Worm (Caenorhabditis elegans) whole organism, midembryonic: ENCODE data around the gene R10H10.7.

Experiments used
- T22C8.4 ChIP-seq: fragments of 200-800 bp; sonication (Bioruptor generic); IDR thresholded peaks from 2 replicates; pipeline ENCODE4 v1.3.6; 2022; ENCODE audit warnings: missing genetic modification characterization, missing compliant biosample characterization
- cog-1 ChIP-seq: sonication (generic microtip); optimal IDR thresholded peaks from 2 replicates; lab custom pipeline; 2016; ENCODE audit warnings: missing genetic modification characterization, missing compliant biosample characterization
- flt-1 ChIP-seq: fragments of 200-800 bp; sonication (Bioruptor generic); IDR thresholded peaks from 2 replicates; pipeline ENCODE4 v1.3.6; 2022; ENCODE audit warnings: missing genetic modification characterization, missing compliant biosample characterization
- ref-1 ChIP-seq: fragments of 200-800 bp; sonication (Bioruptor generic); conservative IDR thresholded peaks from 2 replicates; pipeline ENCODE4 v1.3.6; 2022; ENCODE audit warnings: missing genetic modification reagents, missing genetic modification characterization, missing compliant biosample characterization
- tab-1 ChIP-seq: fragments of 200-800 bp; sonication (Bioruptor generic); IDR thresholded peaks from 2 replicates; pipeline ENCODE4 v1.3.6; 2022; ENCODE audit warnings: missing genetic modification characterization, missing compliant biosample characterization
- ztf-23 ChIP-seq: fragments of 200-800 bp; sonication (Bioruptor generic); IDR thresholded peaks from 2 replicates; pipeline ENCODE4 v1.3.6; 2022; ENCODE audit warnings: missing genetic modification reagents, missing genetic modification characterization, missing compliant biosample characterization
- ztf-29 ChIP-seq: fragments of 200-800 bp; sonication (Bioruptor generic); IDR thresholded peaks from 2 replicates; pipeline ENCODE4 v1.3.6; 2022; ENCODE audit warnings: missing genetic modification reagents, missing genetic modification characterization, missing compliant biosample characterization

ce11 chrIV:10424535-10424934 lies 10.8 kb upstream of the R10H10.7 start, which contains the start of gene F13B12.1:
- TF ChIP-seq tab-1 (GFP tag; lab: Robert Waterston, UW) (no peak), ztf-29 (GFP tag; lab: Robert Waterston, UW) (no peak), cog-1 (tag; lab: Kevin White, UChicago) (no peak), flt-1 (GFP tag; lab: Robert Waterston, UW) (no peak), T22C8.4 (GFP tag; lab: Robert Waterston, UW) (no peak), ztf-23 (GFP tag; lab: Robert Waterston, UW) (no peak), ref-1 (GFP tag; lab: Robert Waterston, UW) (no peak)
